Fruit fly (Drosophila melanogaster) Kc167 (cell line): Measurements from ENCODE around the gene Sap30.

Experiments used
- Myc ChIP-seq: fragments of >200 bp; optimal IDR thresholded peaks from 2 replicates; lab custom pipeline; 2017; ENCODE audit warnings: missing external identifiers
- Sin3A ChIP-seq: fragments of >200 bp; optimal IDR thresholded peaks from 2 replicates; lab custom pipeline; 2018; ENCODE audit warnings: missing external identifiers
- h ChIP-seq: fragments of >200 bp; optimal IDR thresholded peaks from 3 replicates; lab custom pipeline; 2018; ENCODE audit warnings: missing external identifiers
- insv ChIP-seq: fragments of >200 bp; optimal IDR thresholded peaks from 3 replicates; lab custom pipeline; 2018; ENCODE audit warnings: missing external identifiers
- psq ChIP-seq: fragments of >200 bp; optimal IDR thresholded peaks from 2 replicates; lab custom pipeline; 2017; ENCODE audit warnings: missing external identifiers
- ttk ChIP-seq: sonication (Bioruptor generic); optimal IDR thresholded peaks from 2 replicates; lab custom pipeline; 2017; ENCODE audit warnings: missing external identifiers

DNA sequence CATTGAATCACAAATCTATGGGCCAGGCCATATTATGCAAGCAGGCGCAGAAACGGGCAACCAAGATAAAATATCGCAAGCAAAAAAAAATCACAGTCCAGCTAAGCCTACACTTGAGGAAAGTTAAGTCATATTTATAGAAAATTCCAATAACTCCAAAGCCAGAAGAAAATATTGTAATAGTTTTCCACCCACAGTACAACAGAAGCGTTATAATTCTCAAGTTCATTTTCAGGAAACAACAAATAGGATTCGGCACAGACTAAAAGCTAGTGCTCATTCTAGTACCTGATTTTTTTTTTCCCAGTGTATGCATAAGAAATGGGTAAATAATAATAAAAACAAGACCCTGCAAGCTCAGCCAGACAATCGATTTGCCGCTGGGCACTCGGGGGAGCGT lies 21.3 kb upstream of the Sap30 start:
- TF ChIP-seq Sin3A (lab: Kevin White, UChicago) (no peak), insv (lab: Kevin White, UChicago) (no peak), h (lab: Kevin White, UChicago) (no peak), ttk (lab: Kevin White, UChicago) (no peak), psq (no peak), Myc (no peak)
